Worm (Caenorhabditis elegans) whole organism, late embryonic: ENCODE measurements around the gene math-25.

Source experiments
- K09A11.1 ChIP-seq: sonication (generic microtip); optimal IDR thresholded peaks from 2 replicates; lab custom pipeline; 2017; ENCODE audit warnings: antibody characterized with exemption, mild to moderate bottlenecking, missing genetic modification characterization, missing compliant biosample characterization; ENCODE audit not compliant: insufficient read depth
- T23F11.4 ChIP-seq: fragments of 200-800 bp; sonication (Bioruptor generic); optimal IDR thresholded peaks from 2 replicates; lab custom pipeline; 2018; ENCODE audit warnings: mild to moderate bottlenecking, missing genetic modification characterization, missing compliant biosample characterization
- Y22D7AL.16 ChIP-seq: sonication (generic microtip); optimal IDR thresholded peaks from 2 replicates; lab custom pipeline; 2016; ENCODE audit warnings: missing genetic modification characterization, missing compliant biosample characterization
- ceh-48 ChIP-seq: sonication (generic microtip); optimal IDR thresholded peaks from 2 replicates; lab custom pipeline; 2016; ENCODE audit warnings: missing genetic modification characterization, inconsistent platforms, missing compliant biosample characterization
- dve-1 ChIP-seq: sonication (generic microtip); optimal IDR thresholded peaks from 2 replicates; lab custom pipeline; 2017; ENCODE audit warnings: antibody characterized with exemption, mild to moderate bottlenecking, missing genetic modification characterization, missing compliant biosample characterization
- elt-2 ChIP-seq: sonication (generic microtip); optimal IDR thresholded peaks from 2 replicates; lab custom pipeline; 2016; ENCODE audit warnings: missing genetic modification reagents, missing genetic modification characterization, missing compliant biosample characterization
- ets-4 ChIP-seq: sonication (generic microtip); optimal IDR thresholded peaks from 2 replicates; lab custom pipeline; 2016; ENCODE audit warnings: missing genetic modification characterization, missing compliant biosample characterization
- eyg-1 ChIP-seq: sonication (generic microtip); optimal IDR thresholded peaks from 2 replicates; lab custom pipeline; 2016; ENCODE audit warnings: missing genotype, missing genetic modification characterization, missing compliant biosample characterization
- pqm-1 ChIP-seq: sonication (generic microtip); optimal IDR thresholded peaks from 2 replicates; lab custom pipeline; 2016; ENCODE audit warnings: missing genetic modification characterization, missing compliant biosample characterization
- ref-2 ChIP-seq: sonication (generic microtip); optimal IDR thresholded peaks from 2 replicates; lab custom pipeline; 2016; ENCODE audit warnings: missing genetic modification characterization, missing compliant biosample characterization
- unc-55 ChIP-seq: sonication (generic microtip); optimal IDR thresholded peaks from 2 replicates; lab custom pipeline; 2017; ENCODE audit warnings: missing biosample characterization, missing genetic modification reagents, missing genetic modification characterization
- ztf-16 ChIP-seq: sonication (generic microtip); optimal IDR thresholded peaks from 2 replicates; lab custom pipeline; 2017; ENCODE audit warnings: missing genetic modification characterization, missing compliant biosample characterization

ce11 chrII:1852503-1852902, 43.4 kb upstream of the math-25 start, which contains the start of gene C52E2.2:
- TF ChIP-seq elt-2 (tag; lab: Kevin White, UChicago) (no peak), ceh-48 (tag; lab: Kevin White, UChicago) (no peak), ztf-16 (no peak), Y22D7AL.16 (tag; lab: Kevin White, UChicago) (no peak), dve-1 (tag; lab: Kevin White, UChicago) (no peak), unc-55 (GFP tag; lab: Kevin White, UChicago) (no peak), K09A11.1 (tag; lab: Kevin White, UChicago) (no peak), eyg-1 (tag; lab: Kevin White, UChicago) (no peak), pqm-1 (tag; lab: Kevin White, UChicago) (no peak), ets-4 (tag; lab: Kevin White, UChicago) (no peak), ref-2 (tag; lab: Kevin White, UChicago) (no peak), T23F11.4 (GFP tag; lab: Kevin White, UChicago) (no peak)
